Worm (Caenorhabditis elegans) whole organism, L2 larva: ENCODE data around the gene str-73.

Experiments used
- Y55F3AM.14 ChIP-seq: fragments of 200-800 bp; sonication (Bioruptor generic); optimal IDR thresholded peaks from 2 replicates; lab custom pipeline; 2018; ENCODE audit warnings: mild to moderate bottlenecking, missing genetic modification characterization, missing compliant biosample characterization
- ZK546.5 ChIP-seq: sonication (generic microtip); optimal IDR thresholded peaks from 2 replicates; lab custom pipeline; 2017; ENCODE audit warnings: missing biosample characterization, missing genetic modification characterization
- aly-2 ChIP-seq: fragments of 150-350 bp; optimal IDR thresholded peaks from 2 replicates; lab custom pipeline; 2014; ENCODE audit warnings: missing biosample characterization, missing genetic modification characterization
- blmp-1 ChIP-seq: sonication (generic microtip); optimal IDR thresholded peaks from 2 replicates; lab custom pipeline; 2017; ENCODE audit warnings: missing genetic modification characterization, mild to moderate bottlenecking, missing compliant biosample characterization, antibody characterized with exemption, moderate library complexity; ENCODE audit not compliant: insufficient read depth
- elt-1 ChIP-seq: fragments of 150-350 bp; optimal IDR thresholded peaks from 2 replicates; lab custom pipeline; 2014; ENCODE audit warnings: missing biosample characterization, missing genetic modification characterization
- lin-13 ChIP-seq: fragments of 150-350 bp; optimal IDR thresholded peaks from 2 replicates; lab custom pipeline; 2014; ENCODE audit warnings: missing biosample characterization, missing genetic modification reagents, missing genetic modification characterization
- lin-39 ChIP-seq: fragments of 150-350 bp; optimal IDR thresholded peaks from 2 replicates; lab custom pipeline; 2014; ENCODE audit warnings: missing biosample characterization, missing genetic modification reagents, missing genetic modification characterization
- lsy-2 ChIP-seq, 2 experiments: fragments of 150-350 bp in 1 of 2; sonication (generic microtip) in 1 of 2; optimal IDR thresholded peaks; 2 replicates each; lab custom pipeline; 2014 to 2017; ENCODE audit warnings: missing biosample characterization in 2 of 2, missing genetic modification characterization in 2 of 2
- mab-5 ChIP-seq: fragments of 150-350 bp; optimal IDR thresholded peaks from 2 replicates; lab custom pipeline; 2014; ENCODE audit warnings: missing biosample characterization, missing genetic modification characterization
- mbf-1 ChIP-seq: sonication (generic microtip); optimal IDR thresholded peaks from 2 replicates; lab custom pipeline; 2017; ENCODE audit warnings: missing biosample characterization, missing genetic modification characterization
- nhr-11 ChIP-seq: fragments of 150-350 bp; optimal IDR thresholded peaks from 2 replicates; lab custom pipeline; 2014; ENCODE audit warnings: missing biosample characterization, missing genetic modification characterization
- nhr-25 ChIP-seq: fragments of 150-350 bp; sonication (generic microtip); optimal IDR thresholded peaks from 3 replicates; lab custom pipeline; 2014; ENCODE audit warnings: missing biosample characterization, missing genetic modification characterization
- nhr-77 ChIP-seq: fragments of 150-350 bp; optimal IDR thresholded peaks from 2 replicates; lab custom pipeline; 2014; ENCODE audit warnings: missing biosample characterization, missing genetic modification characterization
- skn-1 ChIP-seq: sonication (generic microtip); optimal IDR thresholded peaks from 2 replicates; lab custom pipeline; 2017; ENCODE audit warnings: missing biosample characterization, missing genetic modification characterization
- sma-3 ChIP-seq: sonication (generic microtip); optimal IDR thresholded peaks from 2 replicates; lab custom pipeline; 2016; ENCODE audit warnings: missing genetic modification reagents, missing genetic modification characterization, missing compliant biosample characterization
- unc-39 ChIP-seq: fragments of 150-350 bp; optimal IDR thresholded peaks from 2 replicates; lab custom pipeline; 2014; ENCODE audit warnings: missing biosample characterization, missing genetic modification characterization
- zag-1 ChIP-seq: fragments of 150-350 bp; optimal IDR thresholded peaks from 2 replicates; lab custom pipeline; 2014; ENCODE audit warnings: missing biosample characterization, missing genetic modification characterization
- ztf-1 ChIP-seq: fragments of 200-800 bp; sonication (Bioruptor generic); conservative IDR thresholded peaks from 2 replicates; pipeline ENCODE4 v1.3.6; 2022; ENCODE audit warnings: missing genetic modification characterization, missing compliant biosample characterization
- ztf-11 ChIP-seq: sonication (generic microtip); optimal IDR thresholded peaks from 2 replicates; lab custom pipeline; 2017; ENCODE audit warnings: missing biosample characterization, missing genetic modification characterization

str-73 gene

DNA sequence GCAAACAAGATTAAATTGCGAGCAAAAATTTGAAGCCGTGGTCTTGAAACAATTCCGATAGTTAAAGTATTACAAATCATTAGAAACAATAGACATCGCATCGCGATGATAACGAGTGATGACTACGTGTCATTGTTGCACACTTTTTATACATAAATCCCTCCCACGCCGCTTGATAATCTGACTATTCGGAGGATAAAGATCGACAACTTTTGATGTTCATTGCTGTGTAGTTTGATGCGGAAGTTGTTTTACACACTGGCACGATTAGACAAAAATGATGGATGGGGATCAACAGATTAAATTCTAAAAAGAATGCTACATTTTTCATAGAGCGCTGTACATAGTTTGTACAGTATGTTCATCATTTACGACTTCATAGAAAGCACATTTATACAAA lies 49.2 kb downstream of the str-73 start, which contains the start of gene T08G3.11:
Gene T08G3.11 (minus strand): TSS at position 101 of the 400 bp plus-strand sequence.
- TF ChIP-seq nhr-25 (tag; lab: Kevin White, UChicago) (no peak), mbf-1 (tag; lab: Kevin White, UChicago) (no peak), unc-39 (tag; lab: Kevin White, UChicago) (no peak), nhr-11 (tag; lab: Kevin White, UChicago) (no peak), aly-2 (tag; lab: Kevin White, UChicago) (no peak)

DNA sequence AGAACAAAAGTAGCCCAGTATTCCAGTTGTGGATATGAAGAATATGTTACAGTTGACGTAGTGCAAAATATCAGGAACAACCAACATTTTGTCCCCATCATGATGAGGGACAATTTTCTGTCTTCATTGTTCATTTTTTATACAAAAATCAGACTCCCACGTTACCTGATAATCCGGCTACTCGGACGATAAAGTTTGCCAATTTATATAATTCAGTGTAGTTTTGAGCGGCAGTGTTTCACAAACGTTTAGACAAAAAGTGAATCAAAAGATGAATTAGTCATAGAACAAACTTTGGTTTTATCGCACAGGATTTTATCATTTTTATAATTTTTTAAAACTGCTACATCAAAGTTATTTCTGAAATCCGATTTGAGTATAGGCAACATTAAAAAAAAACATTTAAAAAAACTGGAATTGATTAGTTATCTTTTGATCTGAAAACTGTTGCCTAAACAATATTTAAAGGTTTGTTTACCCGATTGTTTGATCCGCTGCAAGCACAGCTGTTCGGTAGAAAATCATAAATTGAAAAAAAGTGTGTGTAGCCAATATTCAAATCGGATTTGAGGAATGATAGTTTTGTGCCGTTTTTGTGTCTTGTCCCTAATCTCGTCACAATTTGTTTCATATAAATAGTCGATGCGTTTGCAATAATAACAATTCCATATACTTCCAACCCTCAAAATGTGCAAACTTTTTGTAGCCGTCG lies 51.0 kb downstream of the str-73 start, which contains the start of the genes F57E7.4 and spig-6:
Gene F57E7.4 (minus strand): TSS at position 101 of the 712 bp plus-strand sequence.
Gene spig-6 (plus strand): TSS at position 662 of the 712 bp plus-strand sequence.
- TF ChIP-seq lin-13 (GFP tag; lab: Kevin White, UChicago) (no peak), nhr-77 (tag; lab: Kevin White, UChicago) (no peak), mab-5 (tag; lab: Kevin White, UChicago) (no peak), nhr-25 (tag; lab: Kevin White, UChicago) (no peak), lsy-2 (tag; optimal IDR thresholded peaks at IDR 0.05; lab: Kevin White, UChicago) (no peak), skn-1 (no peak), blmp-1 (tag; lab: Kevin White, UChicago) (no peak), ztf-11 (tag; lab: Kevin White, UChicago) (no peak), ZK546.5 (tag; lab: Kevin White, UChicago) (no peak), lin-39 (tag; lab: Kevin White, UChicago) (no peak), zag-1 (tag; lab: Kevin White, UChicago) (no peak), sma-3 (GFP tag; lab: Kevin White, UChicago) (no peak), Y55F3AM.14 (GFP tag; lab: Kevin White, UChicago) (no peak), ztf-1 (GFP tag; lab: Robert Waterston, UW) (no peak), elt-1 (tag; lab: Kevin White, UChicago) (no peak)
